Worm (Caenorhabditis elegans) whole organism, L2 larva: ENCODE data around the gene F09C6.14.

Source experiments
- C34F6.9 ChIP-seq: fragments of 150-350 bp; optimal IDR thresholded peaks from 2 replicates; lab custom pipeline; 2014; ENCODE audit warnings: missing biosample characterization, missing genetic modification characterization
- F13H6.1 ChIP-seq: sonication (generic microtip); optimal IDR thresholded peaks from 2 replicates; lab custom pipeline; 2016; ENCODE audit warnings: missing genetic modification characterization, missing compliant biosample characterization
- R02D3.7 ChIP-seq: fragments of 150-350 bp; optimal IDR thresholded peaks from 2 replicates; lab custom pipeline; 2014; ENCODE audit warnings: missing biosample characterization, missing genetic modification characterization
- Y55F3AM.14 ChIP-seq: fragments of 200-800 bp; sonication (Bioruptor generic); optimal IDR thresholded peaks from 2 replicates; lab custom pipeline; 2018; ENCODE audit warnings: mild to moderate bottlenecking, missing genetic modification characterization, missing compliant biosample characterization
- ZK546.5 ChIP-seq: sonication (generic microtip); optimal IDR thresholded peaks from 2 replicates; lab custom pipeline; 2017; ENCODE audit warnings: missing biosample characterization, missing genetic modification characterization
- alr-1 ChIP-seq: fragments of 150-350 bp; optimal IDR thresholded peaks from 2 replicates; lab custom pipeline; 2014; ENCODE audit warnings: missing biosample characterization, missing genetic modification characterization
- aly-2 ChIP-seq: fragments of 150-350 bp; optimal IDR thresholded peaks from 2 replicates; lab custom pipeline; 2014; ENCODE audit warnings: missing biosample characterization, missing genetic modification characterization
- ama-1 ChIP-seq: fragments of 150-350 bp; optimal IDR thresholded peaks from 2 replicates; lab custom pipeline; 2018; ENCODE audit warnings: inconsistent platforms
- blmp-1 ChIP-seq: sonication (generic microtip); optimal IDR thresholded peaks from 2 replicates; lab custom pipeline; 2017; ENCODE audit warnings: missing genetic modification characterization, mild to moderate bottlenecking, missing compliant biosample characterization, antibody characterized with exemption, moderate library complexity; ENCODE audit not compliant: insufficient read depth
- ceh-16 ChIP-seq: fragments of 150-350 bp; optimal IDR thresholded peaks from 2 replicates; lab custom pipeline; 2014; ENCODE audit warnings: missing biosample characterization, missing genetic modification characterization
- ceh-82 ChIP-seq: fragments of 150-350 bp; optimal IDR thresholded peaks from 2 replicates; lab custom pipeline; 2014; ENCODE audit warnings: missing biosample characterization, missing genetic modification characterization
- crh-2 ChIP-seq: sonication (generic microtip); optimal IDR thresholded peaks from 2 replicates; lab custom pipeline; 2017; ENCODE audit warnings: missing biosample characterization, missing genetic modification characterization
- egl-27 ChIP-seq: sonication (generic microtip); optimal IDR thresholded peaks from 3 replicates; lab custom pipeline; 2017; ENCODE audit warnings: missing biosample characterization, missing genetic modification reagents, missing genetic modification characterization
- elt-1 ChIP-seq: fragments of 150-350 bp; optimal IDR thresholded peaks from 2 replicates; lab custom pipeline; 2014; ENCODE audit warnings: missing biosample characterization, missing genetic modification characterization
- elt-3 ChIP-seq: sonication (generic microtip); optimal IDR thresholded peaks from 2 replicates; lab custom pipeline; 2017; ENCODE audit warnings: missing biosample characterization, missing genetic modification characterization
- lin-11 ChIP-seq: fragments of 150-350 bp; sonication (generic microtip); optimal IDR thresholded peaks from 2 replicates; lab custom pipeline; 2014; ENCODE audit warnings: missing biosample characterization, missing genetic modification characterization, inconsistent platforms, mixed read lengths
- lin-13 ChIP-seq: fragments of 150-350 bp; optimal IDR thresholded peaks from 2 replicates; lab custom pipeline; 2014; ENCODE audit warnings: missing biosample characterization, missing genetic modification reagents, missing genetic modification characterization
- lin-39 ChIP-seq: fragments of 150-350 bp; optimal IDR thresholded peaks from 2 replicates; lab custom pipeline; 2014; ENCODE audit warnings: missing biosample characterization, missing genetic modification reagents, missing genetic modification characterization
- mab-5 ChIP-seq: fragments of 150-350 bp; optimal IDR thresholded peaks from 2 replicates; lab custom pipeline; 2014; ENCODE audit warnings: missing biosample characterization, missing genetic modification characterization
- mbf-1 ChIP-seq: sonication (generic microtip); optimal IDR thresholded peaks from 2 replicates; lab custom pipeline; 2017; ENCODE audit warnings: missing biosample characterization, missing genetic modification characterization
- mdl-1 ChIP-seq, 2 experiments: fragments of 150-350 bp in 1 of 2; sonication (generic microtip) in 1 of 2; optimal IDR thresholded peaks; 2 replicates each; lab custom pipeline; 2017; ENCODE audit warnings: missing biosample characterization in 2 of 2, missing genetic modification characterization in 2 of 2
- nhr-11 ChIP-seq: fragments of 150-350 bp; optimal IDR thresholded peaks from 2 replicates; lab custom pipeline; 2014; ENCODE audit warnings: missing biosample characterization, missing genetic modification characterization
- nhr-129 ChIP-seq: fragments of 150-350 bp; optimal IDR thresholded peaks from 2 replicates; lab custom pipeline; 2014; ENCODE audit warnings: missing biosample characterization, missing genetic modification characterization
- nhr-23 ChIP-seq: fragments of 150-350 bp; optimal IDR thresholded peaks from 2 replicates; lab custom pipeline; 2014; ENCODE audit warnings: missing biosample characterization, missing genetic modification reagents, missing genetic modification characterization
- nhr-237 ChIP-seq: fragments of 150-350 bp; optimal IDR thresholded peaks from 2 replicates; lab custom pipeline; 2014; ENCODE audit warnings: missing biosample characterization, missing genetic modification characterization
- nhr-25 ChIP-seq: fragments of 150-350 bp; sonication (generic microtip); optimal IDR thresholded peaks from 3 replicates; lab custom pipeline; 2014; ENCODE audit warnings: missing biosample characterization, missing genetic modification characterization
- nhr-77 ChIP-seq: fragments of 150-350 bp; optimal IDR thresholded peaks from 2 replicates; lab custom pipeline; 2014; ENCODE audit warnings: missing biosample characterization, missing genetic modification characterization
- peb-1 ChIP-seq: fragments of 150-350 bp; optimal IDR thresholded peaks from 2 replicates; lab custom pipeline; 2014; ENCODE audit warnings: missing biosample characterization, missing genetic modification characterization
- skn-1 ChIP-seq: sonication (generic microtip); optimal IDR thresholded peaks from 2 replicates; lab custom pipeline; 2017; ENCODE audit warnings: missing biosample characterization, missing genetic modification characterization
- sma-3 ChIP-seq: sonication (generic microtip); optimal IDR thresholded peaks from 2 replicates; lab custom pipeline; 2016; ENCODE audit warnings: missing genetic modification reagents, missing genetic modification characterization, missing compliant biosample characterization
- sma-9 ChIP-seq, 2 experiments: fragments of 150-350 bp in 1 of 2; sonication (generic microtip) in 1 of 2; optimal IDR thresholded peaks; 2 replicates each; lab custom pipeline; 2014 to 2016; ENCODE audit warnings: missing genetic modification characterization in 2 of 2, mild to moderate bottlenecking in 1 of 2, missing biosample characterization in 1 of 2, missing compliant biosample characterization in 1 of 2, missing genetic modification reagents in 1 of 2, moderate library complexity in 1 of 2
- snpc-4 ChIP-seq: fragments of 150-350 bp; optimal IDR thresholded peaks from 2 replicates; lab custom pipeline; 2014; ENCODE audit warnings: missing biosample characterization, missing genetic modification characterization
- unc-39 ChIP-seq: fragments of 150-350 bp; optimal IDR thresholded peaks from 2 replicates; lab custom pipeline; 2014; ENCODE audit warnings: missing biosample characterization, missing genetic modification characterization
- unc-55 ChIP-seq: fragments of 150-350 bp; sonication (generic microtip); optimal IDR thresholded peaks from 3 replicates; lab custom pipeline; 2014; ENCODE audit warnings: missing biosample characterization, missing genetic modification reagents, missing genetic modification characterization
- zag-1 ChIP-seq: fragments of 150-350 bp; optimal IDR thresholded peaks from 2 replicates; lab custom pipeline; 2014; ENCODE audit warnings: missing biosample characterization, missing genetic modification characterization
- ztf-1 ChIP-seq: fragments of 200-800 bp; sonication (Bioruptor generic); conservative IDR thresholded peaks from 2 replicates; pipeline ENCODE4 v1.3.6; 2022; ENCODE audit warnings: missing genetic modification characterization, missing compliant biosample characterization
- ztf-11 ChIP-seq: sonication (generic microtip); optimal IDR thresholded peaks from 2 replicates; lab custom pipeline; 2017; ENCODE audit warnings: missing biosample characterization, missing genetic modification characterization
- ztf-4 ChIP-seq: fragments of 150-350 bp; optimal IDR thresholded peaks from 2 replicates; lab custom pipeline; 2014; ENCODE audit warnings: missing biosample characterization, missing genetic modification characterization

F09C6.14 gene

DNA sequence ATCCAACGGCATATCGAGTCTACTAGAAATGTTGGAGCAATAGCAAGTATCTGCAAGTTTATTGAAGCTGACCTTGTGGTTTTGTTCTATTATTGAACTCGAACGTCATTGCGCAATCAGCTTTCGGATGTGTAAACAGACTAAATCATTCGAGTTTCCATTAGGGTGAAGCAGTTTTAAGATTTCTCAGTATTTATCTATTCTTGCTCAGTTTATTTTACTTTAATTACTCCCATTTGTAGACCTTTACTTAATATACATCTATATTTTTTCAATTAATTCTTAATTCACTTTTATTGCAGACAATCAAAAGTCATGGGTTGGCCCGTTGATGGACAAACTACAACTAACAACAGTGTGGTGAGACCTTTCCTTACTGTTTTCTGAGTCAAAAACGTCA lies at the start of gene F09C6.14:
Gene F09C6.14, plus strand, starts transcription at position 301 of the 400 bp plus-strand sequence.
- no peak for TF ChIP-seq nhr-25 (tag; lab: Kevin White, UChicago)
- no peak for TF ChIP-seq ceh-82 (tag; lab: Kevin White, UChicago)
- no peak for TF ChIP-seq skn-1 (tag; lab: Kevin White, UChicago)
- TF ChIP-seq zag-1 (tag; lab: Kevin White, UChicago): no peak
- no peak for TF ChIP-seq F13H6.1 (tag; lab: Kevin White, UChicago)
- no peak for TF ChIP-seq ztf-1 (GFP tag; lab: Robert Waterston, UW)
- TF ChIP-seq ama-1 (lab: Kevin White, UChicago): no peak
- no peak for TF ChIP-seq lin-39
- TF ChIP-seq unc-55 (GFP tag; lab: Kevin White, UChicago): no peak
- TF ChIP-seq elt-1 (tag; lab: Kevin White, UChicago): no peak
- no peak for TF ChIP-seq nhr-11 (tag; lab: Kevin White, UChicago)
- TF ChIP-seq ztf-4 (tag; lab: Kevin White, UChicago): no peak
- TF ChIP-seq nhr-23 (tag; lab: Kevin White, UChicago): no peak
- TF ChIP-seq Y55F3AM.14 (GFP tag; lab: Kevin White, UChicago): no peak
- TF ChIP-seq peb-1 (tag; lab: Kevin White, UChicago): no peak

ce11 chrV:16831310-16831709 lies 49.5 kb upstream of the F09C6.14 start:
- no peak for TF ChIP-seq sma-3 (GFP tag; lab: Kevin White, UChicago)
- no peak for TF ChIP-seq ceh-16 (tag; lab: Kevin White, UChicago)
- TF ChIP-seq mbf-1 (tag; lab: Kevin White, UChicago): no peak
- no peak for TF ChIP-seq ztf-11 (tag; lab: Kevin White, UChicago)
- TF ChIP-seq elt-3 (tag; lab: Kevin White, UChicago): no peak

DNA sequence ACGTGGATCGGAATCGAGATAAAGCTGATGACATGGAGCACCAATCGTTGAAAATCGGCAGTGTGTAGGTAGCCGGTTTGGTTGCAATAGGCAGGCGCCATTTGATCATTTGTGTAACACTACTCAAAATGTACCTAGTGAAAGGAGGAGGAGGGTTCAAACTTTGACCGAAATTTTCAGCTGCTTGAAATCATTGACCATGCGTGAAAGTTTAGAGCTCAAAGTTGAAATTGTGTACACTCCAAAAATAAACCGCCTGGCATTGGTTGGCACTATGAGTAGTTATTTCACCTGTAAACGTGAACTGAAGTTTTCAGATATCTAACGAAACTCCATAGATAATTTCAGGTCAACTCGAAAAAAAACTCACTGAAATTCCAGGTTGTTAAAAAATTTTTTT lies 48.9 kb upstream of the F09C6.14 start, which contains the start of gene srh-215:
Gene srh-215, minus strand, starts transcription at position 101 of the 400 bp plus-strand sequence.
- TF ChIP-seq sma-9 (GFP tag; optimal IDR thresholded peaks at IDR 0.05; lab: Kevin White, UChicago) (no peak), sma-9 (tag; optimal IDR thresholded peaks at IDR 0.05; lab: Kevin White, UChicago) (no peak), nhr-11 (tag; lab: Kevin White, UChicago) (no peak), egl-27 (tag; lab: Kevin White, UChicago) (no peak), snpc-4 (no peak), mab-5 (tag; lab: Kevin White, UChicago) (no peak), ztf-11 (tag; lab: Kevin White, UChicago) (no peak), blmp-1 (tag; lab: Kevin White, UChicago) (no peak), ceh-16 (tag; lab: Kevin White, UChicago) (no peak), lin-13 (GFP tag; lab: Kevin White, UChicago) (no peak), ZK546.5 (tag; lab: Kevin White, UChicago) (no peak), unc-39 (tag; lab: Kevin White, UChicago) (no peak), C34F6.9 (tag; lab: Kevin White, UChicago) (no peak), alr-1 (no peak), sma-3 (GFP tag; lab: Kevin White, UChicago) (no peak), nhr-129 (tag; lab: Kevin White, UChicago) (no peak), lin-11 (tag; lab: Kevin White, UChicago) (no peak), nhr-237 (no peak), R02D3.7 (tag; lab: Kevin White, UChicago) (no peak)
- TF ChIP-seq, all 48 proteins: peak for 0

DNA sequence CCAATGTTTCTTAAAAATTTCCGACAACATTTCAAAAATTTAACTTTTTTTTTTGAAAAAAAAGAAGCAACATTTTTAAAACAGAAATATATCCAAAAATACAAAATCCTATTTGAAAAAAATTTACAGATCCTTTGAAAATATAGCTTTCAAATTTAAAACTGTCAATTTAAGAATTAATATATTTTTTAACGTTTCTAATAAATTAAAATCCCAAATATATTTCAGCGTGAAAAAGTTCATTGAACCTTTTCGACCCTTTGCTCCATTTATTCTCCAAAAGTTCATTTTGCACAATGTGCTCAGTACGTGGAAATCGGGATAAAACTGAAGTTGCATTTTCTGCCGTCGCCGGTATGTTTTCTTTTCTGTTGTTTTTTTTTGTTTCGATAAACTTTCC lies 47.9 kb upstream of the F09C6.14 start, which contains the start of gene phy-3:
Gene phy-3, plus strand, starts transcription at position 301 of the 400 bp plus-strand sequence.
- no peak for TF ChIP-seq crh-2 (tag; lab: Kevin White, UChicago)
- no peak for TF ChIP-seq nhr-11 (tag; lab: Kevin White, UChicago)
- no peak for TF ChIP-seq mdl-1 (tag; optimal IDR thresholded peaks at IDR 0.05; lab: Kevin White, UChicago)
- no peak for TF ChIP-seq Y55F3AM.14 (GFP tag; lab: Kevin White, UChicago)
- TF ChIP-seq lin-13 (GFP tag; lab: Kevin White, UChicago): no peak
- TF ChIP-seq ztf-11 (tag; lab: Kevin White, UChicago): no peak
- no peak for TF ChIP-seq nhr-77
- TF ChIP-seq F13H6.1 (tag; lab: Kevin White, UChicago): no peak
- no peak for TF ChIP-seq sma-3 (GFP tag; lab: Kevin White, UChicago)
- TF ChIP-seq sma-9 (GFP tag; optimal IDR thresholded peaks at IDR 0.05; lab: Kevin White, UChicago): no peak
- TF ChIP-seq sma-9 (tag; optimal IDR thresholded peaks at IDR 0.05; lab: Kevin White, UChicago): no peak
- TF ChIP-seq aly-2 (tag; lab: Kevin White, UChicago): no peak
- TF ChIP-seq ztf-4 (tag; lab: Kevin White, UChicago): no peak
